5 fruit fly cellular contexts compared by ENCODE assay signal in genomic region chr2L:10222550-10223231, dm6.
TF ChIP-seq lines count a peak whose summit lies in the region.

Bcs1 (plus strand) TSS chr2L:10222657.

- no peak for TF ChIP-seq CTCF in whole organism, embryonic (GFP tag; optimal IDR thresholded peaks at IDR 0.05; lab: Kevin White, UChicago)

TF ChIP-seq in whole organism, adult, 20 proteins besides CTCF, POLR2A, EP300 and RAD21:
- peak; percentile 92 for TF ChIP-seq kay (GFP tag; lab: Kevin White, UChicago; ENCODE audit: borderline replicate concordance)
- no peak for TF ChIP-seq Hr96 (GFP tag; optimal IDR thresholded peaks at IDR 0.05; lab: Kevin White, UChicago)

TF ChIP-seq in whole organism, embryonic, 481 proteins besides CTCF, POLR2A, EP300 and RAD21 (continues in another document):
- TF ChIP-seq nerfin-1 (tag; optimal IDR thresholded peaks at IDR 0.05; lab: Kevin White, UChicago) (peak; percentile 21), CG15601 (tag; optimal IDR thresholded peaks at IDR 0.05; lab: Kevin White, UChicago) (peak; percentile 15), sd (tag; optimal IDR thresholded peaks at IDR 0.05; lab: Kevin White, UChicago) (peak; percentile 27), CG12236 (GFP tag; optimal IDR thresholded peaks at IDR 0.05; lab: Kevin White, UChicago) (no peak), trem (tag; optimal IDR thresholded peaks at IDR 0.05; lab: Kevin White, UChicago) (peak; percentile 48), NfI (GFP tag; optimal IDR thresholded peaks at IDR 0.05; lab: Kevin White, UChicago) (no peak), Blimp-1 (GFP tag; optimal IDR thresholded peaks at IDR 0.05; lab: Kevin White, UChicago) (no peak), ranshi (GFP tag; IDR thresholded peaks at IDR 0.05; lab: Robert Waterston, UW) (no peak), CG10366 (GFP tag; IDR thresholded peaks at IDR 0.05; lab: Robert Waterston, UW) (no peak), lbe (GFP tag; optimal IDR thresholded peaks at IDR 0.05; lab: Kevin White, UChicago) (peak; percentile 62), pb (GFP tag; optimal IDR thresholded peaks at IDR 0.05; lab: Kevin White, UChicago) (no peak), inv (GFP tag; IDR thresholded peaks at IDR 0.05; lab: Robert Waterston, UW; ENCODE audit: partially characterized antibody) (no peak), CG10147 (GFP tag; optimal IDR thresholded peaks at IDR 0.05; lab: Kevin White, UChicago) (no peak), CG42726 (GFP tag; IDR thresholded peaks at IDR 0.05; lab: Robert Waterston, UW; ENCODE audit: partially characterized antibody) (no peak), Elba2 (GFP tag; optimal IDR thresholded peaks at IDR 0.05; lab: Kevin White, UChicago) (no peak), CG30020 (tag; optimal IDR thresholded peaks at IDR 0.05; lab: Kevin White, UChicago) (peak; percentile 69), Pdp1 (GFP tag; optimal IDR thresholded peaks at IDR 0.05; lab: Kevin White, UChicago) (peak in 1 of 2 experiments; percentile 95), tio (GFP tag; optimal IDR thresholded peaks at IDR 0.05; lab: Kevin White, UChicago) (no peak), pum (GFP tag; optimal IDR thresholded peaks at IDR 0.05; lab: Kevin White, UChicago) (no peak), YL-1 (GFP tag; optimal IDR thresholded peaks at IDR 0.05; lab: Kevin White, UChicago) (peak; percentile 26), ara (GFP tag; IDR thresholded peaks at IDR 0.05; lab: Robert Waterston, UW) (no peak), Hand (GFP tag; optimal IDR thresholded peaks at IDR 0.05; lab: Kevin White, UChicago) (no peak), CG10979 (tag; optimal IDR thresholded peaks at IDR 0.05; lab: Kevin White, UChicago) (no peak)

TF ChIP-seq in whole organism, prepupa, 60 proteins besides CTCF, POLR2A, EP300 and RAD21:
- TF ChIP-seq pdm3 (GFP tag; optimal IDR thresholded peaks at IDR 0.05; lab: Kevin White, UChicago) (no peak), fkh (GFP tag; optimal IDR thresholded peaks at IDR 0.05; lab: Kevin White, UChicago) (peak; percentile 41)

TF ChIP-seq in whole organism, pupa, 21 proteins besides CTCF, POLR2A, EP300 and RAD21:
- TF ChIP-seq D1 (tag; optimal IDR thresholded peaks at IDR 0.05; lab: Kevin White, UChicago) (peak; percentile 25), CG9948 (tag; optimal IDR thresholded peaks at IDR 0.05; lab: Kevin White, UChicago) (no peak)

TF ChIP-seq in whole organism, wandering third instar larva, 38 proteins besides CTCF, POLR2A, EP300 and RAD21:
- TF ChIP-seq h (GFP tag; optimal IDR thresholded peaks at IDR 0.05; lab: Kevin White, UChicago) (no peak), sv (GFP tag; optimal IDR thresholded peaks at IDR 0.05; lab: Kevin White, UChicago) (no peak), ey (GFP tag; optimal IDR thresholded peaks at IDR 0.05; lab: Kevin White, UChicago) (no peak), CG32264 (GFP tag; optimal IDR thresholded peaks at IDR 0.05; lab: Kevin White, UChicago) (no peak), foxo (GFP tag; optimal IDR thresholded peaks at IDR 0.05; lab: Kevin White, UChicago) (no peak), br (GFP tag; optimal IDR thresholded peaks at IDR 0.05; lab: Kevin White, UChicago) (no peak), N (GFP tag; optimal IDR thresholded peaks at IDR 0.05; lab: Kevin White, UChicago) (no peak), dsf (GFP tag; optimal IDR thresholded peaks at IDR 0.05; lab: Kevin White, UChicago; ENCODE audit: borderline replicate concordance) (no peak), brk (GFP tag; optimal IDR thresholded peaks at IDR 0.05; lab: Kevin White, UChicago) (peak; percentile 60), tai (GFP tag; optimal IDR thresholded peaks at IDR 0.05; lab: Kevin White, UChicago) (peak; percentile 58), lola (GFP tag; optimal IDR thresholded peaks at IDR 0.05; lab: Kevin White, UChicago) (no peak), pan (optimal IDR thresholded peaks at IDR 0.05; lab: Kevin White, UChicago) (no peak), Rel (GFP tag; optimal IDR thresholded peaks at IDR 0.05; lab: Kevin White, UChicago) (no peak), Rel (tag; optimal IDR thresholded peaks at IDR 0.05; lab: Kevin White, UChicago) (peak; percentile 7), Abd-B (GFP tag; optimal IDR thresholded peaks at IDR 0.05; lab: Kevin White, UChicago) (no peak), psq (GFP tag; optimal IDR thresholded peaks at IDR 0.05; lab: Kevin White, UChicago) (no peak), Hnf4 (GFP tag; optimal IDR thresholded peaks at IDR 0.05; lab: Kevin White, UChicago) (no peak), GATAd (GFP tag; optimal IDR thresholded peaks at IDR 0.05; lab: Kevin White, UChicago) (no peak), HLH106 (tag; optimal IDR thresholded peaks at IDR 0.05; lab: Kevin White, UChicago) (no peak)
